Fruit fly (Drosophila melanogaster): Measurements from ENCODE around the gene CG14074.

dm6 chr3L:18891986-18892385 lies 26.0 kb downstream of the CG14074 start, which contains the start of gene NijB:
- no peak for TF ChIP-seq ind (GFP tag; optimal IDR thresholded peaks at IDR 0.05)
- no peak for TF ChIP-seq Usf (GFP tag; optimal IDR thresholded peaks at IDR 0.05)
- no peak for TF ChIP-seq inv (GFP tag; IDR thresholded peaks at IDR 0.05; ENCODE audit: partially characterized antibody)
